Fruit fly (Drosophila melanogaster): ENCODE results near the gene Cipc.
A peak's percentile ranks its signal among the peaks of the same experiment; 100 is the strongest.

Gene Cipc

DNA sequence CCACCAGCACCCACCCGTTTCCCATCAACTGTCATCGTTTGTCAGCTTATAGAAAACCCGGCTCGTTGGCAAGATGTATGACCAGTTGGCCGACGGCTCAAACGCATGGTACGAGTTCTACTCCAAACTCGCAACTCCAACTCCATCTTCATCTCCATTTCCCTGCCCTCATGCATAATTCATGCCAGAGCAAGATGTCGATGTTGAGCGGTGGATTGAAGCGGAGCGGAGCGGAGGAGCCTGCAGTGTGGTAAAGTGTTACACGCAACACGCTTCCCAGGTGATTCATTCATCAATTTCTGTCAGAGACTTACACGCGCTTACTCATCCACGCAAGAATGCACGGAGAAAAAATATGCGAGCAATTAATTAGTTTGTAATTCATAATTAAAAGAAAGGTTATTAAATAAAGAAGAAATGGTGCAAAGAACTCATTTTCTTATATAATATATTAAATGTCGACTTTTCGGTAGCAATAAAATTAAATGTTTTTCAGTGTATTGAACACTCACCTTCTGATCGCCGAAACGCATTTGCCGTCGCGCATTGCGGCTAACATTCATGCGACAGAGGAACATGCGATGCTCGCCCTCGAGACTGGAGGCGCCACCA is 25.2 kb upstream of the Cipc start (continued):
- TF ChIP-seq CG3919 (GFP tag; optimal IDR thresholded peaks at IDR 0.05) (peak; percentile 81), CG15336 (GFP tag; IDR thresholded peaks at IDR 0.05) (peak; percentile 80), CG8632 (GFP tag; optimal IDR thresholded peaks at IDR 0.05) (peak; percentile 60), CG10631 (GFP tag; optimal IDR thresholded peaks at IDR 0.05) (peak; percentile 77), CG32006 (GFP tag; optimal IDR thresholded peaks at IDR 0.05) (peak; percentile 76), CG16779 (tag; optimal IDR thresholded peaks at IDR 0.05) (peak; percentile 52), acj6 (GFP tag; optimal IDR thresholded peaks at IDR 0.05) (peak; percentile 81), Hr38 (GFP tag; optimal IDR thresholded peaks at IDR 0.05) (no peak), Sox15 (GFP tag; optimal IDR thresholded peaks at IDR 0.05) (peak; percentile 19), CG11902 (GFP tag; optimal IDR thresholded peaks at IDR 0.05) (peak; percentile 35), CG8319 (GFP tag; optimal IDR thresholded peaks at IDR 0.05) (peak; percentile 52), net (GFP tag; optimal IDR thresholded peaks at IDR 0.05) (peak; percentile 55), dsx (GFP tag; optimal IDR thresholded peaks at IDR 0.05; ENCODE audit: poor library complexity, severe bottlenecking) (peak; percentile 79), CG3032 (tag; optimal IDR thresholded peaks at IDR 0.05) (peak; percentile 82), Eip93F (GFP tag; optimal IDR thresholded peaks at IDR 0.05) (no peak), fd59A (GFP tag; optimal IDR thresholded peaks at IDR 0.05) (peak; percentile 27), salr (GFP tag; optimal IDR thresholded peaks at IDR 0.05) (peak; percentile 34 to 50), svp (GFP tag) (peak; percentile 90), CG8119 (GFP tag; IDR thresholded peaks at IDR 0.05) (peak; percentile 78), cyc (GFP tag; optimal IDR thresholded peaks at IDR 0.05) (peak; percentile 73), Smox (GFP tag; optimal IDR thresholded peaks at IDR 0.05) (peak; percentile 75)

DNA sequence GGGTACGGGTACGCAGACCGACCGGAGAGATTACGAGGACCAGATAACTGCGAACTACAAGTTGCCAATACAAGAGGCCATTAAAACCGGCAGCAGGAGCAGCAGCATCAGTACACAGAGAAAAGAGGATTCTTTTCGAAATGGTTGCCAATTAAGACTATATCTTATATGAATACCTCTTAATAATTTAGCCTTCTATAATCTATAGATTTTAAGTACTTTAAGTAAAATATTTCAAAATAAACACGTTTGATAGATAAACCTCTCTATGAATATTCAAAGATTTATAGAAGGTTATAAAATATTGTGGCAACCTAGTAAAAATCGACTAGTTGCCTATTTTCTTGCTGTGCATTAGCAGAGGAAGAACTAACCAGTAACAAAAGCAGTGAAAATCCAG is 11.1 kb upstream of the Cipc start:
- TF ChIP-seq svp (GFP tag) = peak; percentile 51
- TF ChIP-seq CG10669 (GFP tag; optimal IDR thresholded peaks at IDR 0.05) = no peak
- TF ChIP-seq Eip78C (GFP tag) = peak; percentile 53

DNA sequence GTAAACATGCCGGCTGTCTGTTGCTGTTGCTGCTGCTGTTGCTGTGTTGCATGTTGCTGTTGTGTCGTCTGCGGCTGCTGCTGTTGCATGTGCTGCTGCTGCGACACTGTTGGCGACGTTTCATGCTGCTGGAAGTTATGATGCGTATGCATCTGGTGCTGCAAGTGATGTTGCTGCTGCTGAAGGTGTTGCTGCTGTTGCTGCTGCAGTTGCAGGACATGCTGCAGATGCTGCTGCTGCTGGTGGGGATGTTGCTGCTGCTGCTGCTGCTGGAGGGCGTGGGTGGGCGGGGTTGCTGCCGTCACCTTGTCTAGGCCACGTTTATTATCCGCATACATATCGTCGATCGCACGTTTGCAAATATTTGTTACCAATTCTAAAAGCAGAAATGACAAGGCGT is 10.5 kb upstream of the Cipc start:
- TF ChIP-seq vri (GFP tag; optimal IDR thresholded peaks at IDR 0.05) (no peak), acj6 (GFP tag; optimal IDR thresholded peaks at IDR 0.05) (no peak), CG3919 (GFP tag; optimal IDR thresholded peaks at IDR 0.05) (peak; percentile 72)

DNA sequence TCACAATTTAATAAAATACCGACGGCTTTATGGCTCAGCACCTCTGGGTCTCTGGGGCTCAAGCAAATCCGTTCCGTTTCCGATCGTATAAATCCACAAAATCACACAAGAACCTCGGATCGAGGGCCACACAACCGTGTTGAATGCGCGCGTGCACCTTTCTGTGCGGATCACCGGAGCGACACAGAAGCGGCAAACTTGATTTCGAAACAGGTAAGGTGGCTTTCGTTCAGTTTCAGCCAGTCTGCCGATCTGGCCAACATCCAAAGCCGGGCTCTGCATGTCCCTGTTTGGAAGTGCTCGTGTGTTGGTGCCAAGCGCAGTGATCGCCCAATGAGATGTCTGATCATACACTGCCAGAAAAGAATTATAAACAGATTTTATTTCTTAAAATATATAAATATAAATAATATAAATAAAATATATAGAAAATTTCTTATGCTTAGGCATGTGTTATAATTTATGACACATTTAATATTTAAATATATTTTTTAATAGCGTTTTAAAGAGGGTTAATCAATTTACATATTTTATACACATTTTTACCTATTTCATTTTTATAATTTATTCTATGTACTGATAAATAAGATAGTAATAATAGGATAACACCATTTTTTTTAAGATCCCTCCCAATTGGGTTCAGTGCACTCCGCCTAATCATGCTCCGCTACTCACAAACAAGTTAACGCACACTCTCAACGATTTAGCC is 8.0 kb upstream of the Cipc start, which contains the start of gene dysf:
Gene dysf, minus strand, starts transcription at position 210 of the 709 bp plus-strand sequence.
- TF ChIP-seq Ets96B (tag; optimal IDR thresholded peaks at IDR 0.05) (peak; percentile 85), dsx (GFP tag; optimal IDR thresholded peaks at IDR 0.05; ENCODE audit: poor library complexity, severe bottlenecking) (peak; percentile 76), CG6163 (GFP tag; IDR thresholded peaks at IDR 0.05) (peak; percentile 18; the same call in 1 of the 3 replicates), CG16779 (tag; optimal IDR thresholded peaks at IDR 0.05) (peak; percentile 37), CG10631 (GFP tag; optimal IDR thresholded peaks at IDR 0.05) (peak; percentile 83), ss (GFP tag; optimal IDR thresholded peaks at IDR 0.05) (peak; percentile 81 to 87), topi (GFP tag; optimal IDR thresholded peaks at IDR 0.05) (peak; percentile 58), lz (GFP tag; optimal IDR thresholded peaks at IDR 0.05) (peak; percentile 33), Eip78C (GFP tag) (peak; percentile 84), CG31627 (GFP tag; optimal IDR thresholded peaks at IDR 0.05) (peak; percentile 11), esn (GFP tag; optimal IDR thresholded peaks at IDR 0.05) (peak; percentile 72), CG4318 (GFP tag; optimal IDR thresholded peaks at IDR 0.05) (peak; percentile 77), Sox102F (GFP tag; optimal IDR thresholded peaks at IDR 0.05) (peak; percentile 27), achi (GFP tag; optimal IDR thresholded peaks at IDR 0.05) (peak; percentile 78), Hr38 (GFP tag; optimal IDR thresholded peaks at IDR 0.05) (no peak), Blimp-1 (GFP tag; optimal IDR thresholded peaks at IDR 0.05) (peak; percentile 69), CG6808 (GFP tag; optimal IDR thresholded peaks at IDR 0.05) (peak; percentile 77), eg (GFP tag; IDR thresholded peaks at IDR 0.05) (peak; percentile 44; the same call in 2 of the 3 replicates), Ets21C (GFP tag; optimal IDR thresholded peaks at IDR 0.05) (no peak), CG32006 (GFP tag; optimal IDR thresholded peaks at IDR 0.05) (peak; percentile 90), Eip93F (GFP tag; optimal IDR thresholded peaks at IDR 0.05) (peak; percentile 26), spab (GFP tag; optimal IDR thresholded peaks at IDR 0.05) (peak; percentile 75), Sox15 (GFP tag; optimal IDR thresholded peaks at IDR 0.05) (peak; percentile 10), CG10669 (GFP tag; optimal IDR thresholded peaks at IDR 0.05) (peak; percentile 54), CG9139 (GFP tag; optimal IDR thresholded peaks at IDR 0.05) (peak; percentile 55), vri (GFP tag; optimal IDR thresholded peaks at IDR 0.05) (peak; percentile 16), CG8632 (GFP tag; optimal IDR thresholded peaks at IDR 0.05) (peak; percentile 82), CG34406 (GFP tag; optimal IDR thresholded peaks at IDR 0.05) (peak; percentile 81), CG6792 (GFP tag; optimal IDR thresholded peaks at IDR 0.05) (peak; percentile 70)
